Fruit fly (Drosophila melanogaster) whole organism, embryonic: ENCODE measurements around the gene Grip91.

Experiments
- Antp ChIP-seq: fragments of 200-800 bp; sonication (Bioruptor generic); optimal IDR thresholded peaks from 3 replicates; lab custom pipeline; 2016; ENCODE audit warnings: missing biosample characterization, missing genetic modification characterization
- Bteb2 ChIP-seq: fragments of 200-800 bp; sonication (Bioruptor generic); optimal IDR thresholded peaks from 2 replicates; lab custom pipeline; 2016; ENCODE audit warnings: missing biosample characterization, missing genetic modification characterization
- CG10959 ChIP-seq: fragments of 200-800 bp; sonication (Bioruptor generic); IDR thresholded peaks from 2 replicates; pipeline ENCODE4 v1.3.6; 2022; ENCODE audit warnings: missing biosample characterization, missing genetic modification characterization
- CG10979 ChIP-seq: fragments of 200-800 bp; sonication (Bioruptor generic); optimal IDR thresholded peaks from 2 replicates; lab custom pipeline; 2018; ENCODE audit warnings: missing biosample characterization, mild to moderate bottlenecking, missing genetic modification characterization, moderate library complexity
- CG11093 ChIP-seq: fragments of 200-800 bp; sonication (Bioruptor generic); IDR thresholded peaks from 3 replicates; pipeline ENCODE4 v1.3.6; 2022; ENCODE audit warnings: missing biosample characterization, missing genetic modification characterization
- CG11456 ChIP-seq: fragments of 200-800 bp; sonication (Bioruptor generic); IDR thresholded peaks from 3 replicates; pipeline ENCODE4 v1.3.6; 2022; ENCODE audit warnings: missing biosample characterization, missing genetic modification characterization
- CG11504 ChIP-seq: fragments of 200-800 bp; sonication (Bioruptor generic); optimal IDR thresholded peaks from 3 replicates; lab custom pipeline; 2019; ENCODE audit warnings: missing biosample characterization, mild to moderate bottlenecking, missing genetic modification characterization, moderate library complexity
- CG11560 ChIP-seq: fragments of 200-800 bp; sonication (Bioruptor generic); IDR thresholded peaks from 3 replicates; pipeline ENCODE4 v1.3.6; 2022; ENCODE audit warnings: missing biosample characterization, missing genetic modification characterization
- CG11723 ChIP-seq: fragments of 200-800 bp; sonication (Bioruptor generic); optimal IDR thresholded peaks from 2 replicates; lab custom pipeline; 2017; ENCODE audit warnings: missing biosample characterization, mild to moderate bottlenecking, missing genetic modification characterization
- CG12299 ChIP-seq: fragments of 200-800 bp; sonication (Bioruptor generic); optimal IDR thresholded peaks from 2 replicates; lab custom pipeline; 2018; ENCODE audit warnings: missing biosample characterization, mild to moderate bottlenecking, missing genetic modification characterization
- CG12744 ChIP-seq: fragments of 200-800 bp; sonication (Bioruptor generic); optimal IDR thresholded peaks from 2 replicates; lab custom pipeline; 2016; ENCODE audit warnings: missing biosample characterization, missing genetic modification characterization
- CG12942 ChIP-seq: fragments of 200-800 bp; sonication (Bioruptor generic); optimal IDR thresholded peaks from 3 replicates; lab custom pipeline; 2016; ENCODE audit warnings: missing biosample characterization, missing genetic modification characterization
- CG15479 ChIP-seq: fragments of 200-800 bp; sonication (Bioruptor generic); optimal IDR thresholded peaks from 3 replicates; lab custom pipeline; 2019; ENCODE audit warnings: missing biosample characterization, mild to moderate bottlenecking, missing genetic modification characterization, moderate library complexity
- CG17385 ChIP-seq: fragments of 200-800 bp; sonication (Bioruptor generic); optimal IDR thresholded peaks from 3 replicates; lab custom pipeline; 2018; ENCODE audit warnings: missing biosample characterization, mild to moderate bottlenecking, missing genetic modification characterization
- CG18619 ChIP-seq: fragments of 200-800 bp; sonication (Bioruptor generic); optimal IDR thresholded peaks from 3 replicates; lab custom pipeline; 2017; ENCODE audit warnings: missing biosample characterization, mild to moderate bottlenecking, missing genetic modification characterization
- CG2875 ChIP-seq: fragments of 200-800 bp; sonication (Bioruptor generic); optimal IDR thresholded peaks from 2 replicates; lab custom pipeline; 2017; ENCODE audit warnings: missing biosample characterization, mild to moderate bottlenecking, missing genetic modification characterization, missing genetic modification reagents
- CG32772 ChIP-seq: fragments of 200-800 bp; sonication (Bioruptor generic); IDR thresholded peaks from 2 replicates; pipeline ENCODE4 v1.3.6; 2022; ENCODE audit warnings: missing biosample characterization, missing genetic modification characterization
- CG3407 ChIP-seq: fragments of 200-800 bp; sonication (Bioruptor generic); optimal IDR thresholded peaks from 2 replicates; lab custom pipeline; 2018; ENCODE audit warnings: missing biosample characterization, mild to moderate bottlenecking, missing genetic modification characterization
- CG42726 ChIP-seq: fragments of 200-800 bp; sonication (Bioruptor generic); IDR thresholded peaks from 2 replicates; pipeline ENCODE4 v1.3.6; 2022; ENCODE audit warnings: missing biosample characterization, missing genetic modification characterization; ENCODE audit not compliant: partially characterized antibody
- CG4424 ChIP-seq: fragments of 200-800 bp; sonication (Bioruptor generic); optimal IDR thresholded peaks from 3 replicates; lab custom pipeline; 2016; ENCODE audit warnings: missing biosample characterization, missing genetic modification characterization
- CG5953 ChIP-seq: fragments of 200-800 bp; sonication (Bioruptor generic); IDR thresholded peaks from 2 replicates; pipeline ENCODE4 v1.3.6; 2022; ENCODE audit warnings: missing biosample characterization, missing genetic modification characterization
- CG6654 ChIP-seq: fragments of 200-800 bp; sonication (Bioruptor generic); optimal IDR thresholded peaks from 2 replicates; lab custom pipeline; 2017; ENCODE audit warnings: missing biosample characterization, mild to moderate bottlenecking, missing genetic modification characterization
- CG8388 ChIP-seq: fragments of 200-800 bp; sonication (Bioruptor generic); optimal IDR thresholded peaks from 2 replicates; lab custom pipeline; 2019; ENCODE audit warnings: missing biosample characterization, mild to moderate bottlenecking, missing genetic modification characterization, moderate library complexity
- CTCF ChIP-seq: fragments of 200-800 bp; sonication (Bioruptor generic); optimal IDR thresholded peaks from 2 replicates; lab custom pipeline; 2017; ENCODE audit warnings: missing biosample characterization, mild to moderate bottlenecking, missing genetic modification characterization, moderate library complexity
- CkIIα-i1 ChIP-seq: fragments of 200-800 bp; sonication (Bioruptor generic); IDR thresholded peaks from 2 replicates; pipeline ENCODE4 v1.3.6; 2022; ENCODE audit warnings: missing biosample characterization, missing genetic modification characterization
- Dad ChIP-seq: fragments of 200-800 bp; sonication (Bioruptor generic); optimal IDR thresholded peaks from 3 replicates; lab custom pipeline; 2016; ENCODE audit warnings: missing biosample characterization, missing genetic modification characterization
- ERR ChIP-seq: fragments of 200-800 bp; sonication (Bioruptor generic); optimal IDR thresholded peaks from 2 replicates; lab custom pipeline; 2016; ENCODE audit warnings: missing biosample characterization, missing genetic modification characterization
- NC2β ChIP-seq: fragments of 200-800 bp; sonication (Bioruptor generic); optimal IDR thresholded peaks from 2 replicates; lab custom pipeline; 2016; ENCODE audit warnings: missing biosample characterization, missing genetic modification characterization
- Scr ChIP-seq: fragments of 200-800 bp; sonication (Bioruptor generic); IDR thresholded peaks from 2 replicates; pipeline ENCODE4 v1.3.6; 2022; ENCODE audit warnings: missing biosample characterization, missing genetic modification characterization; ENCODE audit not compliant: partially characterized antibody
- Sox100B ChIP-seq: fragments of 200-800 bp; sonication (Bioruptor generic); optimal IDR thresholded peaks from 3 replicates; lab custom pipeline; 2018; ENCODE audit warnings: missing biosample characterization, mild to moderate bottlenecking, missing genetic modification characterization
- Sox102F ChIP-seq: fragments of 200-800 bp; sonication (Bioruptor generic); optimal IDR thresholded peaks from 2 replicates; lab custom pipeline; 2018; ENCODE audit warnings: missing biosample characterization, mild to moderate bottlenecking, missing genetic modification characterization, moderate library complexity
- Sry-β ChIP-seq: fragments of 200-800 bp; sonication (Bioruptor generic); optimal IDR thresholded peaks from 2 replicates; lab custom pipeline; 2018; ENCODE audit warnings: missing biosample characterization, mild to moderate bottlenecking, missing genetic modification characterization, moderate library complexity
- TFAM ChIP-seq: fragments of 200-800 bp; sonication (Bioruptor generic); optimal IDR thresholded peaks from 2 replicates; lab custom pipeline; 2017; ENCODE audit warnings: missing biosample characterization, missing genetic modification characterization, inconsistent platforms
- Taf1 ChIP-seq: fragments of 200-800 bp; sonication (Bioruptor generic); IDR thresholded peaks from 2 replicates; pipeline ENCODE4 v1.3.6; 2022; ENCODE audit warnings: missing biosample characterization, missing genetic modification characterization
- ab ChIP-seq: fragments of 200-800 bp; sonication (Bioruptor generic); optimal IDR thresholded peaks from 2 replicates; lab custom pipeline; 2016; ENCODE audit warnings: missing biosample characterization, missing genetic modification characterization
- cato ChIP-seq: fragments of 200-800 bp; sonication (Bioruptor generic); optimal IDR thresholded peaks from 2 replicates; lab custom pipeline; 2016; ENCODE audit warnings: missing biosample characterization, missing genetic modification characterization, borderline replicate concordance
- dati ChIP-seq: fragments of 200-800 bp; sonication (Bioruptor generic); IDR thresholded peaks from 2 replicates; pipeline ENCODE4 v1.3.6; 2022; ENCODE audit warnings: missing biosample characterization, missing genetic modification characterization
- dm ChIP-seq: fragments of 200-800 bp; sonication (Bioruptor generic); optimal IDR thresholded peaks from 3 replicates; lab custom pipeline; 2016; ENCODE audit warnings: missing biosample characterization, missing genetic modification characterization
- dmrt11E ChIP-seq: fragments of 200-800 bp; sonication (Bioruptor generic); optimal IDR thresholded peaks from 3 replicates; lab custom pipeline; 2018; ENCODE audit warnings: missing biosample characterization, mild to moderate bottlenecking, missing genetic modification characterization, moderate library complexity
- dmrt99B ChIP-seq: fragments of 200-800 bp; sonication (Bioruptor generic); optimal IDR thresholded peaks from 2 replicates; lab custom pipeline; 2018; ENCODE audit warnings: missing biosample characterization, mild to moderate bottlenecking, missing genetic modification characterization, moderate library complexity
- dysf ChIP-seq: fragments of 200-800 bp; sonication (Bioruptor generic); IDR thresholded peaks from 3 replicates; pipeline ENCODE4 v1.3.6; 2022; ENCODE audit warnings: missing biosample characterization, missing genetic modification characterization
- gfzf ChIP-seq: fragments of 200-800 bp; sonication (Bioruptor generic); optimal IDR thresholded peaks from 2 replicates; lab custom pipeline; 2016; ENCODE audit warnings: missing biosample characterization, mild to moderate bottlenecking, missing genetic modification characterization, moderate library complexity
- lmd ChIP-seq: fragments of 200-800 bp; sonication (Bioruptor generic); IDR thresholded peaks from 2 replicates; pipeline ENCODE4 v1.3.6; 2022; ENCODE audit warnings: missing biosample characterization, missing genetic modification characterization
- pan ChIP-seq, 4 experiments: fragments of >200 bp in 3 of 4; fragments of 200-800 bp in 1 of 4; sonication (Bioruptor generic) in 1 of 4; optimal IDR thresholded peaks in 3 of 4; IDR thresholded peaks in 1 of 4; 2 replicates each; pipeline versions ENCODE4 v1.3.6 to Lab custom; 2017 to 2022; ENCODE audit warnings: missing biosample characterization in 2 of 4, missing genetic modification characterization in 2 of 4, mixed read lengths in 1 of 4
- pnt ChIP-seq: fragments of 200-800 bp; sonication (Bioruptor generic); optimal IDR thresholded peaks from 3 replicates; lab custom pipeline; 2016; ENCODE audit warnings: missing biosample characterization, missing genetic modification characterization
- sim ChIP-seq: fragments of 200-800 bp; sonication (Bioruptor generic); IDR thresholded peaks from 2 replicates; pipeline ENCODE4 v1.3.6; 2022; ENCODE audit warnings: missing biosample characterization, missing genetic modification characterization
- sob ChIP-seq: fragments of 200-800 bp; sonication (Bioruptor generic); IDR thresholded peaks from 2 replicates; pipeline ENCODE4 v1.3.6; 2022; ENCODE audit warnings: missing biosample characterization, missing genetic modification characterization
- stc ChIP-seq: fragments of 200-800 bp; sonication (Bioruptor generic); IDR thresholded peaks from 2 replicates; pipeline ENCODE4 v1.3.6; 2022; ENCODE audit warnings: missing biosample characterization, missing genetic modification characterization
- unpg ChIP-seq: fragments of 200-800 bp; sonication (Bioruptor generic); optimal IDR thresholded peaks from 3 replicates; lab custom pipeline; 2018; ENCODE audit warnings: missing biosample characterization, mild to moderate bottlenecking, missing genetic modification characterization, moderate library complexity
- zen2 ChIP-seq: fragments of 200-800 bp; sonication (Bioruptor generic); IDR thresholded peaks from 3 replicates; pipeline ENCODE4 v1.3.6; 2022; ENCODE audit warnings: missing biosample characterization, missing genetic modification characterization; ENCODE audit not compliant: partially characterized antibody
- zf30C ChIP-seq: fragments of 200-800 bp; sonication (Bioruptor generic); optimal IDR thresholded peaks from 3 replicates; lab custom pipeline; 2018; ENCODE audit warnings: missing biosample characterization, mild to moderate bottlenecking, missing genetic modification characterization

Grip91 gene

dm6 chrX:13740062-13740461 lies 4.4 kb downstream of the Grip91 start (continued):
- TF ChIP-seq CG10959 (GFP tag; lab: Robert Waterston, UW) (peak; percentile 61; the same call in 1 of the 2 replicates), zf30C (GFP tag; lab: Kevin White, UChicago) (no peak), stc (peak; percentile 75), Sry-β (no peak), CG5953 (peak; percentile 78), Bteb2 (peak; percentile 56), dysf (peak; percentile 86), CG11560 (tag; lab: Robert Waterston, UW) (peak; percentile 42; the same call in 1 of the 3 replicates), dm (GFP tag; lab: Kevin White, UChicago) (peak; percentile 46), Taf1 (GFP tag; lab: Robert Waterston, UW) (peak; percentile 57; the same call in 1 of the 2 replicates), CTCF (GFP tag; lab: Kevin White, UChicago) (no peak), CG6654 (GFP tag; lab: Kevin White, UChicago) (peak; percentile 11), dmrt11E (tag; lab: Kevin White, UChicago) (peak; percentile 46), CG12744 (GFP tag; lab: Kevin White, UChicago) (peak; percentile 78), CG2875 (GFP tag; lab: Kevin White, UChicago) (peak; percentile 47), Antp (GFP tag; lab: Kevin White, UChicago) (peak; percentile 92), CG18619 (GFP tag; lab: Kevin White, UChicago) (peak; percentile 77), pan (optimal IDR thresholded peaks at IDR 0.05; lab: Kevin White, UChicago) (no peak), pan (GFP tag; optimal IDR thresholded peaks at IDR 0.05 in 1 of 2, IDR thresholded peaks at IDR 0.05 in 1 of 2) (peak in 1 of 2 experiments; percentile 81), CG11723 (GFP tag; lab: Kevin White, UChicago) (peak; percentile 34), Dad (GFP tag; lab: Kevin White, UChicago) (peak; percentile 41), CG11504 (tag; lab: Kevin White, UChicago) (peak; percentile 80), dati (GFP tag; lab: Robert Waterston, UW) (peak; percentile 65; the same call in 1 of the 2 replicates), Sox100B (GFP tag; lab: Kevin White, UChicago) (peak; percentile 19), pnt (GFP tag; lab: Kevin White, UChicago) (peak; percentile 76), dmrt99B (peak; percentile 84), Sox102F (GFP tag; lab: Kevin White, UChicago) (peak; percentile 77), CG11456 (peak; percentile 95), CG17385 (GFP tag; lab: Kevin White, UChicago) (peak; percentile 76), cato (GFP tag; lab: Kevin White, UChicago) (peak; percentile 9), unpg (GFP tag; lab: Kevin White, UChicago) (peak; percentile 72), CG10979 (tag; lab: Kevin White, UChicago) (peak; percentile 51), NC2β (GFP tag; lab: Kevin White, UChicago) (no peak), CG12299 (peak; percentile 70), sob (GFP tag; lab: Robert Waterston, UW) (peak; percentile 85), CG4424 (GFP tag; lab: Kevin White, UChicago) (peak; percentile 58), CG3407 (peak; percentile 26), CkIIα-i1 (GFP tag; lab: Robert Waterston, UW) (no peak), lmd (GFP tag; lab: Robert Waterston, UW) (peak; percentile 83), TFAM (GFP tag; lab: Kevin White, UChicago) (no peak), zen2 (GFP tag; lab: Robert Waterston, UW) (no peak), CG8388 (peak; percentile 19), CG11093 (GFP tag; lab: Robert Waterston, UW) (0 out of 3 replicates have a peak, but pooled peaks have one; percentile 30), Scr (GFP tag; lab: Robert Waterston, UW) (no peak), CG42726 (no peak), CG12942 (GFP tag; lab: Kevin White, UChicago) (peak; percentile 61), ab (GFP tag; lab: Kevin White, UChicago) (peak; percentile 75), CG32772 (GFP tag; lab: Robert Waterston, UW) (peak; percentile 78), sim (GFP tag; lab: Robert Waterston, UW) (no peak), ERR (GFP tag; lab: Kevin White, UChicago) (no peak), CG15479 (no peak), gfzf (GFP tag; lab: Kevin White, UChicago) (no peak)
